Worm (Caenorhabditis elegans) whole organism, late embryonic: ENCODE data around the gene F54D10.9.

Source experiments
- F13H6.1 ChIP-seq: sonication (generic microtip); optimal IDR thresholded peaks from 2 replicates; lab custom pipeline; 2016; ENCODE audit warnings: missing genetic modification characterization, missing compliant biosample characterization
- ama-1 ChIP-seq: fragments of 150-350 bp; optimal IDR thresholded peaks from 2 replicates; lab custom pipeline; 2014
- ceh-19 ChIP-seq: fragments of 200-800 bp; sonication (Bioruptor generic); optimal IDR thresholded peaks from 2 replicates; lab custom pipeline; 2018; ENCODE audit warnings: mild to moderate bottlenecking, missing genetic modification characterization, missing compliant biosample characterization
- ceh-2 ChIP-seq: sonication (generic microtip); optimal IDR thresholded peaks from 2 replicates; lab custom pipeline; 2016; ENCODE audit warnings: missing genotype, missing genetic modification characterization, missing compliant biosample characterization
- ceh-24 ChIP-seq: sonication (generic microtip); optimal IDR thresholded peaks from 2 replicates; lab custom pipeline; 2016; ENCODE audit warnings: mild to moderate bottlenecking, missing genetic modification characterization, missing compliant biosample characterization
- dmd-4 ChIP-seq: sonication (generic microtip); optimal IDR thresholded peaks from 2 replicates; lab custom pipeline; 2016; ENCODE audit warnings: borderline replicate concordance, missing genetic modification characterization, missing compliant biosample characterization
- hlh-13 ChIP-seq: fragments of 200-800 bp; sonication (Bioruptor generic); optimal IDR thresholded peaks from 2 replicates; lab custom pipeline; 2018; ENCODE audit warnings: mild to moderate bottlenecking, missing genetic modification characterization, missing compliant biosample characterization
- hlh-30 ChIP-seq: sonication (generic microtip); optimal IDR thresholded peaks from 2 replicates; lab custom pipeline; 2017; ENCODE audit warnings: antibody characterized with exemption, missing genetic modification characterization, missing compliant biosample characterization; ENCODE audit not compliant: insufficient read depth
- hlh-8 ChIP-seq: sonication (generic microtip); optimal IDR thresholded peaks from 2 replicates; lab custom pipeline; 2016; ENCODE audit warnings: missing genotype, missing genetic modification characterization, missing compliant biosample characterization
- nfya-1 ChIP-seq: sonication (generic microtip); optimal IDR thresholded peaks from 2 replicates; lab custom pipeline; 2017; ENCODE audit warnings: missing genetic modification characterization, mild to moderate bottlenecking, missing compliant biosample characterization, antibody characterized with exemption, moderate library complexity
- pha-4 ChIP-seq: fragments of 150-350 bp; optimal IDR thresholded peaks from 2 replicates; lab custom pipeline; 2018; ENCODE audit warnings: missing biosample characterization, missing genetic modification reagents, missing genetic modification characterization
- pqm-1 ChIP-seq: sonication (generic microtip); optimal IDR thresholded peaks from 2 replicates; lab custom pipeline; 2016; ENCODE audit warnings: missing genetic modification characterization, missing compliant biosample characterization
- tbx-7 ChIP-seq: sonication (generic microtip); optimal IDR thresholded peaks from 2 replicates; lab custom pipeline; 2016; ENCODE audit warnings: missing genotype, missing genetic modification characterization, missing compliant biosample characterization
- zip-5 ChIP-seq: sonication (generic microtip); optimal IDR thresholded peaks from 2 replicates; lab custom pipeline; 2016; ENCODE audit warnings: missing genetic modification characterization, missing compliant biosample characterization

ce11 chrII:3803219-3803618 lies 29.1 kb downstream of the F54D10.9 start, which contains the start of gene ins-32:
- no peak for TF ChIP-seq zip-5
- no peak for TF ChIP-seq ceh-2 (tag; lab: Kevin White, UChicago)
- no peak for TF ChIP-seq hlh-13 (GFP tag; lab: Kevin White, UChicago)
- no peak for TF ChIP-seq tbx-7 (tag; lab: Kevin White, UChicago)
- no peak for TF ChIP-seq hlh-30
- TF ChIP-seq ceh-24 (tag; lab: Kevin White, UChicago): no peak
- TF ChIP-seq ceh-19 (GFP tag; lab: Kevin White, UChicago): no peak
- TF ChIP-seq hlh-8: no peak
- no peak for TF ChIP-seq dmd-4
- TF ChIP-seq F13H6.1 (tag; lab: Kevin White, UChicago): no peak
- TF ChIP-seq pqm-1: no peak
- TF ChIP-seq ama-1: no peak
- no peak for TF ChIP-seq nfya-1 (tag; lab: Kevin White, UChicago)
- TF ChIP-seq pha-4 (tag; lab: Kevin White, UChicago): no peak
